Worm (Caenorhabditis elegans) whole organism, L4 larva: ENCODE measurements around the gene lect-2.

Experiments used
- F10B5.3 ChIP-seq: sonication (generic microtip); optimal IDR thresholded peaks from 2 replicates; lab custom pipeline; 2016; ENCODE audit warnings: mild to moderate bottlenecking, missing genetic modification characterization, missing compliant biosample characterization
- F26F4.8 ChIP-seq: fragments of 200-800 bp; sonication (Bioruptor generic); conservative IDR thresholded peaks from 2 replicates; pipeline ENCODE4 v1.3.6; 2022; ENCODE audit warnings: missing genetic modification characterization, missing compliant biosample characterization
- F37D6.2 ChIP-seq: sonication (generic microtip); optimal IDR thresholded peaks from 2 replicates; lab custom pipeline; 2016; ENCODE audit warnings: mild to moderate bottlenecking, missing genetic modification characterization, missing compliant biosample characterization
- F44E2.7 ChIP-seq: fragments of 200-800 bp; sonication (Bioruptor generic); IDR thresholded peaks from 2 replicates; pipeline ENCODE4 v2.1.2; 2022; ENCODE audit warnings: missing genetic modification characterization, missing compliant biosample characterization
- R02D3.7 ChIP-seq: fragments of 150-350 bp; sonication (generic microtip); optimal IDR thresholded peaks from 3 replicates; lab custom pipeline; 2014; ENCODE audit warnings: missing biosample characterization, missing genetic modification characterization
- T20F7.1 ChIP-seq: fragments of 200-800 bp; sonication (Bioruptor generic); optimal IDR thresholded peaks from 2 replicates; lab custom pipeline; 2018; ENCODE audit warnings: mild to moderate bottlenecking, missing genetic modification characterization, missing compliant biosample characterization
- Y105C5A.15 ChIP-seq: fragments of 200-800 bp; sonication (Bioruptor generic); IDR thresholded peaks from 2 replicates; pipeline ENCODE4 v1.3.6; 2022; ENCODE audit warnings: missing genetic modification characterization, missing compliant biosample characterization
- Y48G9A.11 ChIP-seq: fragments of 200-800 bp; sonication (Bioruptor generic); IDR thresholded peaks from 2 replicates; pipeline ENCODE4 v1.3.6; 2022; ENCODE audit warnings: missing genetic modification reagents, missing genetic modification characterization, missing compliant biosample characterization
- Y5F2A.4 ChIP-seq: fragments of 200-800 bp; sonication (Bioruptor generic); optimal IDR thresholded peaks from 2 replicates; lab custom pipeline; 2018; ENCODE audit warnings: mild to moderate bottlenecking, missing genetic modification characterization, missing compliant biosample characterization
- aly-2 ChIP-seq: sonication (generic microtip); optimal IDR thresholded peaks from 2 replicates; lab custom pipeline; 2018; ENCODE audit warnings: missing biosample characterization, missing genetic modification characterization
- arid-1 ChIP-seq: fragments of 200-800 bp; sonication (Bioruptor generic); conservative IDR thresholded peaks from 2 replicates; pipeline ENCODE4 v1.3.6; 2022; ENCODE audit warnings: missing genetic modification reagents, missing genetic modification characterization, missing compliant biosample characterization
- ceh-32 ChIP-seq: sonication (generic microtip); optimal IDR thresholded peaks from 2 replicates; lab custom pipeline; 2016; ENCODE audit warnings: mild to moderate bottlenecking, missing genetic modification characterization, missing compliant biosample characterization; ENCODE audit not compliant: poor library complexity
- ceh-44 ChIP-seq: fragments of 200-800 bp; sonication (Bioruptor generic); IDR thresholded peaks from 2 replicates; pipeline ENCODE4 v1.3.6; 2022; ENCODE audit warnings: missing genetic modification reagents, missing genetic modification characterization, missing compliant biosample characterization
- cey-2 ChIP-seq: sonication (generic microtip); optimal IDR thresholded peaks from 3 replicates; lab custom pipeline; 2017; ENCODE audit warnings: missing genetic modification characterization, mild to moderate bottlenecking, missing compliant biosample characterization, antibody characterized with exemption, borderline replicate concordance; ENCODE audit not compliant: insufficient read depth
- daf-16 ChIP-seq, 3 experiments: sonication (generic microtip); optimal IDR thresholded peaks; 2 replicates each; lab custom pipeline; 2016 to 2017; ENCODE audit warnings: missing genetic modification characterization in 3 of 3, missing genetic modification reagents in 3 of 3, mild to moderate bottlenecking in 2 of 3, missing compliant biosample characterization in 2 of 3, missing biosample characterization in 1 of 3, moderate library complexity in 1 of 3
- dmd-8 ChIP-seq: fragments of 200-800 bp; sonication (Bioruptor generic); IDR thresholded peaks from 2 replicates; pipeline ENCODE4 v1.3.6; 2022; ENCODE audit warnings: missing genetic modification characterization, missing compliant biosample characterization
- dpl-1 ChIP-seq: fragments of 150-350 bp; optimal IDR thresholded peaks from 2 replicates; lab custom pipeline; 2014; ENCODE audit warnings: missing biosample characterization, missing genetic modification reagents, missing genetic modification characterization
- dve-1 ChIP-seq: sonication (generic microtip); optimal IDR thresholded peaks from 2 replicates; lab custom pipeline; 2017; ENCODE audit warnings: antibody characterized with exemption, mild to moderate bottlenecking, missing genetic modification characterization, missing compliant biosample characterization; ENCODE audit not compliant: insufficient read depth
- fkh-10 ChIP-seq: fragments of 150-350 bp; optimal IDR thresholded peaks from 2 replicates; lab custom pipeline; 2014; ENCODE audit warnings: missing biosample characterization, missing genetic modification reagents, missing genetic modification characterization
- gei-8 ChIP-seq: fragments of 200-800 bp; sonication (Bioruptor generic); optimal IDR thresholded peaks from 2 replicates; lab custom pipeline; 2018; ENCODE audit warnings: mild to moderate bottlenecking, missing genetic modification characterization, missing compliant biosample characterization
- hif-1 ChIP-seq, 2 experiments: sonication (generic microtip); optimal IDR thresholded peaks; 2 replicates each; lab custom pipeline; 2016 to 2017; ENCODE audit warnings: missing compliant biosample characterization in 2 of 2, missing genetic modification characterization in 2 of 2, missing genetic modification reagents in 2 of 2, missing genotype in 2 of 2, mild to moderate bottlenecking in 1 of 2
- hlh-11 ChIP-seq: fragments of 200-800 bp; sonication (Bioruptor generic); optimal IDR thresholded peaks from 2 replicates; lab custom pipeline; 2018; ENCODE audit warnings: mild to moderate bottlenecking, missing genetic modification characterization, missing compliant biosample characterization
- hlh-30 ChIP-seq: sonication (generic microtip); optimal IDR thresholded peaks from 2 replicates; lab custom pipeline; 2017; ENCODE audit warnings: antibody characterized with exemption, mild to moderate bottlenecking, missing genetic modification characterization, missing compliant biosample characterization; ENCODE audit not compliant: insufficient read depth
- lim-7 ChIP-seq: fragments of 200-800 bp; sonication (Bioruptor generic); IDR thresholded peaks from 2 replicates; pipeline ENCODE4 v1.3.6; 2022; ENCODE audit warnings: missing genetic modification characterization, missing compliant biosample characterization
- lin-38 ChIP-seq: fragments of 200-800 bp; sonication (Bioruptor generic); IDR thresholded peaks from 2 replicates; pipeline ENCODE4 v1.3.6; 2022; ENCODE audit warnings: missing genetic modification reagents, missing genetic modification characterization, missing compliant biosample characterization
- madf-9 ChIP-seq: fragments of 200-800 bp; sonication (Bioruptor generic); conservative IDR thresholded peaks from 2 replicates; pipeline ENCODE4 v1.3.6; 2022; ENCODE audit warnings: missing genetic modification reagents, missing genetic modification characterization, missing compliant biosample characterization
- mdl-1 ChIP-seq, 2 experiments: fragments of 150-350 bp in 1 of 2; sonication (generic microtip) in 1 of 2; optimal IDR thresholded peaks; 2 replicates each; lab custom pipeline; 2014 to 2017; ENCODE audit warnings: missing biosample characterization in 2 of 2, missing genetic modification characterization in 2 of 2
- mdt-29 ChIP-seq: fragments of 200-800 bp; sonication (Bioruptor generic); IDR thresholded peaks from 2 replicates; pipeline ENCODE4 v1.3.6; 2022; ENCODE audit warnings: missing genetic modification reagents, missing genetic modification characterization, missing compliant biosample characterization
- mep-1 ChIP-seq: fragments of 150-350 bp; sonication (generic microtip); optimal IDR thresholded peaks from 3 replicates; lab custom pipeline; 2014; ENCODE audit warnings: missing biosample characterization, missing genetic modification characterization
- mes-2 ChIP-seq: sonication (generic microtip); optimal IDR thresholded peaks from 2 replicates; lab custom pipeline; 2016; ENCODE audit warnings: missing genotype, mild to moderate bottlenecking, missing genetic modification characterization, missing compliant biosample characterization; ENCODE audit not compliant: poor library complexity, severe bottlenecking
- mxl-2 ChIP-seq: fragments of 200-800 bp; sonication (Bioruptor generic); conservative IDR thresholded peaks from 2 replicates; pipeline ENCODE4 v1.3.6; 2022; ENCODE audit warnings: missing genetic modification reagents, missing genetic modification characterization, missing compliant biosample characterization
- mxl-3 ChIP-seq: fragments of 200-800 bp; sonication (Bioruptor generic); optimal IDR thresholded peaks from 2 replicates; lab custom pipeline; 2018; ENCODE audit warnings: mild to moderate bottlenecking, missing genetic modification characterization, missing compliant biosample characterization
- nhr-25 ChIP-seq: sonication (generic microtip); optimal IDR thresholded peaks from 2 replicates; lab custom pipeline; 2017; ENCODE audit warnings: missing genetic modification characterization, mild to moderate bottlenecking, missing compliant biosample characterization, antibody characterized with exemption, moderate library complexity, borderline replicate concordance; ENCODE audit not compliant: insufficient read depth
- nhr-28 ChIP-seq: fragments of 150-350 bp; optimal IDR thresholded peaks from 2 replicates; lab custom pipeline; 2014; ENCODE audit warnings: missing biosample characterization, missing genetic modification characterization
- nhr-77 ChIP-seq: fragments of 150-350 bp; optimal IDR thresholded peaks from 2 replicates; lab custom pipeline; 2014; ENCODE audit warnings: missing biosample characterization, missing genetic modification characterization
- pqm-1 ChIP-seq: sonication (generic microtip); optimal IDR thresholded peaks from 2 replicates; lab custom pipeline; 2017; ENCODE audit warnings: missing biosample characterization, missing genetic modification characterization
- saeg-2 ChIP-seq: fragments of 200-800 bp; sonication (Bioruptor generic); IDR thresholded peaks from 2 replicates; pipeline ENCODE4 v1.3.6; 2022; ENCODE audit warnings: missing genetic modification reagents, missing genetic modification characterization, missing compliant biosample characterization
- snpc-1.2 ChIP-seq: fragments of 200-800 bp; sonication (Bioruptor generic); IDR thresholded peaks from 2 replicates; pipeline ENCODE4 v1.3.6; 2022; ENCODE audit warnings: missing genetic modification reagents, missing genetic modification characterization, missing compliant biosample characterization
- spr-3 ChIP-seq: fragments of 200-800 bp; sonication (Bioruptor generic); optimal IDR thresholded peaks from 2 replicates; lab custom pipeline; 2018; ENCODE audit warnings: mild to moderate bottlenecking, missing genetic modification characterization, missing compliant biosample characterization
- tra-1 ChIP-seq: fragments of 200-800 bp; sonication (Bioruptor generic); IDR thresholded peaks from 2 replicates; pipeline ENCODE4 v1.3.6; 2022; ENCODE audit warnings: missing genetic modification reagents, missing genetic modification characterization, missing compliant biosample characterization
- unc-39 ChIP-seq: sonication (generic microtip); optimal IDR thresholded peaks from 2 replicates; lab custom pipeline; 2017; ENCODE audit warnings: missing biosample characterization, missing genetic modification characterization
- zfp-3 ChIP-seq: fragments of 200-800 bp; sonication (Bioruptor generic); conservative IDR thresholded peaks from 2 replicates; pipeline ENCODE4 v1.3.6; 2022; ENCODE audit warnings: missing genetic modification reagents, missing genetic modification characterization, missing compliant biosample characterization
- zip-11 ChIP-seq: fragments of 200-800 bp; sonication (Bioruptor generic); IDR thresholded peaks from 2 replicates; pipeline ENCODE4 v1.3.6; 2022; ENCODE audit warnings: missing genetic modification characterization, missing compliant biosample characterization
- ztf-7 ChIP-seq: fragments of 150-350 bp; optimal IDR thresholded peaks from 2 replicates; lab custom pipeline; 2014; ENCODE audit warnings: missing biosample characterization, missing genetic modification characterization

Gene lect-2

ce11 chrII:5779866-5780265, 10.7 kb upstream of the lect-2 start (continued):
- TF ChIP-seq hlh-30 (no peak), daf-16 (GFP tag; optimal IDR thresholded peaks at IDR 0.05; lab: Kevin White, UChicago) (no peak), daf-16 (tag; optimal IDR thresholded peaks at IDR 0.05; lab: Kevin White, UChicago) (no peak), lin-38 (GFP tag; lab: Robert Waterston, UW) (no peak), F44E2.7 (GFP tag; lab: Robert Waterston, UW) (no peak), fkh-10 (GFP tag; lab: Kevin White, UChicago) (no peak), mes-2 (tag; lab: Kevin White, UChicago) (peak; percentile 37), unc-39 (tag; lab: Kevin White, UChicago) (no peak), ceh-32 (tag; lab: Kevin White, UChicago) (no peak), nhr-77 (no peak), F26F4.8 (no peak), arid-1 (no peak), hlh-11 (tag; lab: Kevin White, UChicago) (peak; percentile 50), dmd-8 (GFP tag; lab: Robert Waterston, UW) (no peak), mdt-29 (GFP tag; lab: Robert Waterston, UW) (no peak), madf-9 (GFP tag; lab: Robert Waterston, UW) (no peak), saeg-2 (GFP tag; lab: Robert Waterston, UW) (no peak), mep-1 (no peak), mxl-2 (GFP tag; lab: Robert Waterston, UW) (no peak), nhr-28 (no peak), dpl-1 (no peak)

ce11 chrII:5781935-5782921, 8.3 kb upstream of the lect-2 start, which contains the start of gene K05F1.6:
Gene K05F1.6 (plus strand): TSS chrII:5782520.
- TF ChIP-seq gei-8 (GFP tag; lab: Kevin White, UChicago) (peak; percentile 91), unc-39 (tag; lab: Kevin White, UChicago) (no peak), ztf-7 (no peak), dmd-8 (GFP tag; lab: Robert Waterston, UW) (peak; percentile 93), mdt-29 (GFP tag; lab: Robert Waterston, UW) (peak; percentile 76), hlh-11 (tag; lab: Kevin White, UChicago) (peak; percentile 61), Y105C5A.15 (GFP tag; lab: Robert Waterston, UW) (0 out of 2 replicates have a peak, but pooled peaks have one; percentile 38), lin-38 (GFP tag; lab: Robert Waterston, UW) (peak; percentile 79), nhr-25 (tag; lab: Kevin White, UChicago) (no peak), lim-7 (GFP tag; lab: Robert Waterston, UW) (peak; percentile 79), zip-11 (GFP tag; lab: Robert Waterston, UW) (0 out of 2 replicates have a peak, but pooled peaks have one; percentile 37), ceh-44 (peak; percentile 100), T20F7.1 (GFP tag; lab: Kevin White, UChicago) (peak; percentile 60), hif-1 (tag; optimal IDR thresholded peaks at IDR 0.05; lab: Kevin White, UChicago) (peak in 1 of 2 experiments; percentile 12), dve-1 (tag; lab: Kevin White, UChicago) (peak; percentile 69), spr-3 (GFP tag; lab: Kevin White, UChicago) (peak; percentile 84), R02D3.7 (no peak), hlh-30 (peak; percentile 62), nhr-77 (no peak), mxl-3 (peak; percentile 57), aly-2 (tag; lab: Kevin White, UChicago) (no peak), mes-2 (tag; lab: Kevin White, UChicago) (peak; percentile 79), Y48G9A.11 (GFP tag; lab: Robert Waterston, UW) (peak; percentile 84), F10B5.3 (tag; lab: Kevin White, UChicago) (no peak), snpc-1.2 (peak; percentile 85), mxl-2 (GFP tag; lab: Robert Waterston, UW) (peak; percentile 61; the same call in 1 of the 2 replicates), cey-2 (tag; lab: Kevin White, UChicago) (no peak), Y5F2A.4 (GFP tag; lab: Kevin White, UChicago) (peak; percentile 83), mdl-1 (tag; optimal IDR thresholded peaks at IDR 0.05; lab: Kevin White, UChicago) (peak in 1 of 2 experiments; percentile 17), tra-1 (GFP tag; lab: Robert Waterston, UW) (peak; percentile 88), F37D6.2 (tag; lab: Kevin White, UChicago) (peak; percentile 31), pqm-1 (tag; lab: Kevin White, UChicago) (no peak), zfp-3 (GFP tag; lab: Robert Waterston, UW) (peak; percentile 80; the same call in 1 of the 2 replicates)
